Fruit fly (Drosophila melanogaster): Measurements from ENCODE around the gene CG14420.

dm6 chrX:2963790-2964335, 25.2 kb downstream of the CG14420 start:
- no peak for TF ChIP-seq CG34367 (tag; optimal IDR thresholded peaks at IDR 0.05)
- no peak for TF ChIP-seq CG8301 (tag; optimal IDR thresholded peaks at IDR 0.05)
- no peak for TF ChIP-seq CG13204 (GFP tag; optimal IDR thresholded peaks at IDR 0.05)

Measured in whole organism, pupa.